Fruit fly (Drosophila melanogaster) whole organism, adult: ENCODE data around the gene eIF3g1.

ENCODE experiments used
- CG12768 ChIP-seq: fragments of 200-800 bp; sonication (Bioruptor generic); optimal IDR thresholded peaks from 2 replicates; lab custom pipeline; 2017; ENCODE audit warnings: missing biosample characterization, missing genetic modification characterization, mild to moderate bottlenecking, moderate library complexity, missing genetic modification reagents
- CG14711 ChIP-seq: fragments of 200-800 bp; sonication (Bioruptor generic); optimal IDR thresholded peaks from 2 replicates; lab custom pipeline; 2018; ENCODE audit warnings: missing biosample characterization, mild to moderate bottlenecking, missing genetic modification characterization, moderate library complexity
- Crg-1 ChIP-seq: fragments of 200-800 bp; sonication (Bioruptor generic); optimal IDR thresholded peaks from 2 replicates; lab custom pipeline; 2016; ENCODE audit warnings: missing biosample characterization, missing genetic modification characterization
- cic ChIP-seq: fragments of 200-800 bp; sonication (Bioruptor generic); optimal IDR thresholded peaks from 2 replicates; lab custom pipeline; 2017; ENCODE audit warnings: missing biosample characterization, mild to moderate bottlenecking, missing genetic modification characterization, moderate library complexity

- TF ChIP-seq cic (GFP tag; lab: Kevin White, UChicago) (no peak), CG12768 (no peak), CG14711 (peak; percentile 73), Crg-1 (GFP tag; lab: Kevin White, UChicago) (no peak)
Observed at dm6 chrX:2635953-2636715, 26.0 kb upstream of the eIF3g1 start.
